Fruit fly (Drosophila melanogaster): ENCODE data around the gene dl.

dl gene

DNA sequence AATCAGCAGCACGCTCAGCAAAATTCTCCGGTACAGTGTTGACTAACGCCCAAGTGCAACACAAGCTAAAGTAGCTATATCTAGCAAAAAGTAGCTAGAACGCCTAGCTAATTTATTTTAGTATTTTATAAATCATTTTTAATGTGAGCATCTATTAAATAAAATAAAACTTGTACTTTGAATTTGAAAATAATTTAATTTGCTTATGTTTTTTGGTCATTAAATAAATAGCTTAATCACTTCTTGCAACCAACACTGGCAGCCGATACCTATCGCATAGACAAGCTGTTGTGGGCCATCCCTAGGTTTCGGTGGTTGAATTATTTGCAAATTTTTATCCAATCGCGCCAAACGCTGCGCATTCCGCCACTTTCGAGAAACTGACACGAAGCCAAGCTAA is 39.8 kb downstream of the dl start, which contains the start of the genes Polr2J and CG15141 (continued):
- TF ChIP-seq CG8944 (GFP tag; optimal IDR thresholded peaks at IDR 0.05) = no peak
- no peak for TF ChIP-seq CG4360 (GFP tag; IDR thresholded peaks at IDR 0.05)
- TF ChIP-seq CG3726 (GFP tag; IDR thresholded peaks at IDR 0.05) = peak; percentile 68; the same call in 2 of the 3 replicates
- peak; percentile 83 to 87 for TF ChIP-seq Hr51 (GFP tag; optimal IDR thresholded peaks at IDR 0.05)
- TF ChIP-seq danr (GFP tag; IDR thresholded peaks at IDR 0.05) = peak; percentile 79; the same call in 1 of the 2 replicates
- TF ChIP-seq CG4730 (GFP tag; IDR thresholded peaks at IDR 0.05) = peak; percentile 81
- peak; percentile 76 for TF ChIP-seq CG34376 (GFP tag; optimal IDR thresholded peaks at IDR 0.05)
- no peak for TF ChIP-seq ab (GFP tag; optimal IDR thresholded peaks at IDR 0.05)
- peak; percentile 78 for TF ChIP-seq CG15514 (GFP tag; optimal IDR thresholded peaks at IDR 0.05)
- peak; percentile 91 for TF ChIP-seq Aef1 (GFP tag; IDR thresholded peaks at IDR 0.05)
- TF ChIP-seq Poxn (GFP tag; IDR thresholded peaks at IDR 0.05) = no peak
- peak; percentile 87 for TF ChIP-seq CG14441 (GFP tag; IDR thresholded peaks at IDR 0.05)
- TF ChIP-seq sisA (GFP tag; IDR thresholded peaks at IDR 0.05) = peak; percentile 90
- no peak for TF ChIP-seq CG5180 (GFP tag; optimal IDR thresholded peaks at IDR 0.05)
- no peak for TF ChIP-seq sr (GFP tag; IDR thresholded peaks at IDR 0.05)
- TF ChIP-seq CG11504 (tag; optimal IDR thresholded peaks at IDR 0.05) = no peak
- TF ChIP-seq Atf6 (GFP tag; IDR thresholded peaks at IDR 0.05) = peak; percentile 88
- TF ChIP-seq lmd (GFP tag; IDR thresholded peaks at IDR 0.05) = peak; percentile 84
- TF ChIP-seq CG7928 (GFP tag; optimal IDR thresholded peaks at IDR 0.05) = peak; percentile 68
- no peak for TF ChIP-seq Stat92E (GFP tag; optimal IDR thresholded peaks at IDR 0.05)
- TF ChIP-seq CG11695 (GFP tag; IDR thresholded peaks at IDR 0.05) = peak; percentile 73; the same call in 2 of the 3 replicates
- peak; percentile 44 for TF ChIP-seq Asciz (GFP tag; optimal IDR thresholded peaks at IDR 0.05)
- peak; percentile 74 for TF ChIP-seq Taf1 (GFP tag; IDR thresholded peaks at IDR 0.05)
- TF ChIP-seq Lhr (GFP tag; optimal IDR thresholded peaks at IDR 0.05) = peak; percentile 68
- TF ChIP-seq Scr (GFP tag; IDR thresholded peaks at IDR 0.05; ENCODE audit: partially characterized antibody) = peak; percentile 94
- peak; percentile 85 for TF ChIP-seq Sry-δ (GFP tag; optimal IDR thresholded peaks at IDR 0.05)
- peak; percentile 68 for TF ChIP-seq Gsc (GFP tag; IDR thresholded peaks at IDR 0.05)
- TF ChIP-seq CkIIα-i1 (GFP tag; IDR thresholded peaks at IDR 0.05) = no peak
- TF ChIP-seq CG9727 (GFP tag; optimal IDR thresholded peaks at IDR 0.05) = peak; percentile 90
- TF ChIP-seq yki (optimal IDR thresholded peaks at IDR 0.05) = no peak
- TF ChIP-seq CG4707 (GFP tag; optimal IDR thresholded peaks at IDR 0.05) = no peak
- peak; percentile 92 for TF ChIP-seq phol (tag; optimal IDR thresholded peaks at IDR 0.05)
- peak; percentile 90 for TF ChIP-seq CG8924 (tag; optimal IDR thresholded peaks at IDR 0.05)
- TF ChIP-seq pita (GFP tag; optimal IDR thresholded peaks at IDR 0.05) = no peak
- peak; percentile 52 for TF ChIP-seq CG31388 (GFP tag; optimal IDR thresholded peaks at IDR 0.05)
- peak; percentile 80 for TF ChIP-seq CG14667 (GFP tag; IDR thresholded peaks at IDR 0.05)
- TF ChIP-seq NFAT (GFP tag; IDR thresholded peaks at IDR 0.05) = peak; percentile 84
- TF ChIP-seq CG14014 (GFP tag; IDR thresholded peaks at IDR 0.05) = peak; percentile 86
- TF ChIP-seq da (GFP tag; optimal IDR thresholded peaks at IDR 0.05) = peak; percentile 52
- TF ChIP-seq dpn (GFP tag; optimal IDR thresholded peaks at IDR 0.05) = peak; percentile 69 to 86
- TF ChIP-seq ham (GFP tag; IDR thresholded peaks at IDR 0.05) = peak; percentile 33; the same call in 1 of the 2 replicates
- peak; percentile 87 for TF ChIP-seq CG1602 (GFP tag; optimal IDR thresholded peaks at IDR 0.05)
- no peak for TF ChIP-seq pros (GFP tag; optimal IDR thresholded peaks at IDR 0.05)
- TF ChIP-seq CG11723 (GFP tag; optimal IDR thresholded peaks at IDR 0.05) = peak; percentile 76
- TF ChIP-seq CG7745 (tag; optimal IDR thresholded peaks at IDR 0.05) = no peak
- TF ChIP-seq CG1024 (GFP tag; IDR thresholded peaks at IDR 0.05) = no peak; the same call in 1 of the 2 replicates
- peak; percentile 91 for TF ChIP-seq Rfx (GFP tag; IDR thresholded peaks at IDR 0.05)
- no peak for TF ChIP-seq sc (optimal IDR thresholded peaks at IDR 0.05)
- TF ChIP-seq sc (GFP tag; optimal IDR thresholded peaks at IDR 0.05) = peak; percentile 56
- peak; percentile 84 for TF ChIP-seq CG4424 (GFP tag; optimal IDR thresholded peaks at IDR 0.05)
- no peak for TF ChIP-seq CG6813 (GFP tag; optimal IDR thresholded peaks at IDR 0.05)
- TF ChIP-seq Dfd (GFP tag; optimal IDR thresholded peaks at IDR 0.05) = no peak
